In genomic region chrX:13974448-13975071, ce11 we compare ENCODE assay signal across 7 worm cellular contexts.
TF ChIP-seq lines count a peak whose summit lies in the region.

No protein-coding gene starts in this region.

TF ChIP-seq in whole organism, L1 larva, 84 proteins besides CTCF, POLR2A, EP300 and RAD21 (continues in another document):
- peak; percentile 16 for TF ChIP-seq lin-39 (tag; optimal IDR thresholded peaks at IDR 0.05; lab: Kevin White, UChicago)
- TF ChIP-seq nhr-19 (GFP tag; conservative IDR thresholded peaks at IDR 0.05; lab: Robert Waterston, UW), result peak; percentile 10; the same call in 1 of the 2 replicates
- peak; percentile 96 for TF ChIP-seq blmp-1 (tag; optimal IDR thresholded peaks at IDR 0.05; lab: Kevin White, UChicago)
- peak in 1 of 2 experiments; percentile 22 for TF ChIP-seq lin-35 (GFP tag; optimal IDR thresholded peaks at IDR 0.05; lab: Kevin White, UChicago)
- peak; percentile 49 for TF ChIP-seq rnt-1 (tag; optimal IDR thresholded peaks at IDR 0.05; lab: Kevin White, UChicago)
- no peak for TF ChIP-seq ceh-90 (tag; optimal IDR thresholded peaks at IDR 0.05; lab: Kevin White, UChicago)
- TF ChIP-seq alr-1 (tag; optimal IDR thresholded peaks at IDR 0.05; lab: Kevin White, UChicago; ENCODE audit: borderline replicate concordance), result no peak
- TF ChIP-seq nhr-71 (tag; optimal IDR thresholded peaks at IDR 0.05; lab: Kevin White, UChicago), result peak; percentile 35
- TF ChIP-seq nhr-20 (tag; optimal IDR thresholded peaks at IDR 0.05; lab: Kevin White, UChicago), result peak; percentile 65
- TF ChIP-seq ets-5 (GFP tag; IDR thresholded peaks at IDR 0.05; lab: Robert Waterston, UW), result no peak
- TF ChIP-seq ces-1 (GFP tag; optimal IDR thresholded peaks at IDR 0.05; lab: Kevin White, UChicago), result no peak
- no peak for TF ChIP-seq efl-3 (GFP tag; optimal IDR thresholded peaks at IDR 0.05; lab: Kevin White, UChicago)
- TF ChIP-seq nhr-237 (tag; optimal IDR thresholded peaks at IDR 0.05; lab: Kevin White, UChicago), result no peak

TF ChIP-seq in whole organism, L2 larva, 48 proteins besides CTCF, POLR2A, EP300 and RAD21 (continues in another document):
- no peak for TF ChIP-seq lin-11 (tag; optimal IDR thresholded peaks at IDR 0.05; lab: Kevin White, UChicago)
- no peak for TF ChIP-seq unc-55 (GFP tag; optimal IDR thresholded peaks at IDR 0.05; lab: Kevin White, UChicago)
- TF ChIP-seq lin-13 (GFP tag; optimal IDR thresholded peaks at IDR 0.05; lab: Kevin White, UChicago), result no peak
- TF ChIP-seq sem-4 (tag; optimal IDR thresholded peaks at IDR 0.05; lab: Kevin White, UChicago), result peak; percentile 37
- TF ChIP-seq ztf-4 (tag; optimal IDR thresholded peaks at IDR 0.05; lab: Kevin White, UChicago), result no peak
- no peak for TF ChIP-seq ama-1 (optimal IDR thresholded peaks at IDR 0.05; lab: Kevin White, UChicago)
- no peak for TF ChIP-seq C34F6.9 (tag; optimal IDR thresholded peaks at IDR 0.05; lab: Kevin White, UChicago)
- TF ChIP-seq dmd-4 (tag; optimal IDR thresholded peaks at IDR 0.05; lab: Kevin White, UChicago), result no peak
- TF ChIP-seq skn-1 (tag; optimal IDR thresholded peaks at IDR 0.05; lab: Kevin White, UChicago), result no peak
- peak; percentile 42 for TF ChIP-seq crh-2 (tag; optimal IDR thresholded peaks at IDR 0.05; lab: Kevin White, UChicago)
- TF ChIP-seq unc-62 (GFP tag; optimal IDR thresholded peaks at IDR 0.05; lab: Kevin White, UChicago), result peak; percentile 69
- TF ChIP-seq mbf-1 (tag; optimal IDR thresholded peaks at IDR 0.05; lab: Kevin White, UChicago), result no peak
- TF ChIP-seq nhr-129 (tag; optimal IDR thresholded peaks at IDR 0.05; lab: Kevin White, UChicago), result no peak
- TF ChIP-seq nhr-25 (tag; optimal IDR thresholded peaks at IDR 0.05; lab: Kevin White, UChicago), result peak; percentile 55

TF ChIP-seq in whole organism, L3 larva, 47 proteins besides CTCF, POLR2A, EP300 and RAD21 (continues in another document):
- TF ChIP-seq nhr-12 (tag; optimal IDR thresholded peaks at IDR 0.05; lab: Kevin White, UChicago), result no peak
- no peak for TF ChIP-seq lsy-12 (tag; optimal IDR thresholded peaks at IDR 0.05; lab: Kevin White, UChicago)
- TF ChIP-seq ZK546.5 (tag; optimal IDR thresholded peaks at IDR 0.05; lab: Kevin White, UChicago), result no peak
- peak; percentile 90 for TF ChIP-seq elt-1 (tag; optimal IDR thresholded peaks at IDR 0.05; lab: Kevin White, UChicago)
- TF ChIP-seq aly-2 (tag; optimal IDR thresholded peaks at IDR 0.05; lab: Kevin White, UChicago), result no peak
- TF ChIP-seq nhr-77 (tag; optimal IDR thresholded peaks at IDR 0.05; lab: Kevin White, UChicago), result no peak
- TF ChIP-seq nhr-28 (tag; optimal IDR thresholded peaks at IDR 0.05; lab: Kevin White, UChicago), result no peak
- TF ChIP-seq nhr-11 (tag; optimal IDR thresholded peaks at IDR 0.05; lab: Kevin White, UChicago), result no peak
- no peak for TF ChIP-seq tbx-2 (tag; optimal IDR thresholded peaks at IDR 0.05; lab: Kevin White, UChicago)
- TF ChIP-seq nhr-76 (tag; optimal IDR thresholded peaks at IDR 0.05; lab: Kevin White, UChicago), result no peak
- no peak for TF ChIP-seq egl-27 (tag; optimal IDR thresholded peaks at IDR 0.05; lab: Kevin White, UChicago)
- no peak for TF ChIP-seq ceh-9 (tag; optimal IDR thresholded peaks at IDR 0.05; lab: Kevin White, UChicago)
- TF ChIP-seq eor-1 (tag; optimal IDR thresholded peaks at IDR 0.05; lab: Kevin White, UChicago), result no peak
- no peak for TF ChIP-seq nhr-237 (tag; optimal IDR thresholded peaks at IDR 0.05; lab: Kevin White, UChicago)
- TF ChIP-seq elt-2 (tag; optimal IDR thresholded peaks at IDR 0.05; lab: Kevin White, UChicago), result peak; percentile 57

TF ChIP-seq in whole organism, L4 larva, 104 proteins besides CTCF, POLR2A, EP300 and RAD21 (continues in another document):
- TF ChIP-seq nhr-28 (tag; optimal IDR thresholded peaks at IDR 0.05; lab: Kevin White, UChicago) (peak; percentile 99), skn-1 (tag; optimal IDR thresholded peaks at IDR 0.05; lab: Kevin White, UChicago) (no peak), madf-9 (GFP tag; conservative IDR thresholded peaks at IDR 0.05; lab: Robert Waterston, UW) (no peak), vab-7 (GFP tag; IDR thresholded peaks at IDR 0.05; lab: Robert Waterston, UW) (no peak), lin-39 (tag; optimal IDR thresholded peaks at IDR 0.05; lab: Kevin White, UChicago) (no peak), nhr-10 (tag; optimal IDR thresholded peaks at IDR 0.05; lab: Kevin White, UChicago) (no peak), egl-27 (tag; optimal IDR thresholded peaks at IDR 0.05; lab: Kevin White, UChicago) (no peak), snpc-4 (tag; optimal IDR thresholded peaks at IDR 0.05; lab: Kevin White, UChicago) (no peak), mep-1 (tag; optimal IDR thresholded peaks at IDR 0.05; lab: Kevin White, UChicago) (peak; percentile 19), ceh-44 (GFP tag; IDR thresholded peaks at IDR 0.05; lab: Robert Waterston, UW) (no peak), lim-7 (GFP tag; IDR thresholded peaks at IDR 0.05; lab: Robert Waterston, UW) (no peak), egl-43 (GFP tag; IDR thresholded peaks at IDR 0.05; lab: Robert Waterston, UW) (no peak), zfp-3 (GFP tag; conservative IDR thresholded peaks at IDR 0.05; lab: Robert Waterston, UW) (no peak), ceh-20 (GFP tag; IDR thresholded peaks at IDR 0.05; lab: Robert Waterston, UW) (no peak), dve-1 (tag; optimal IDR thresholded peaks at IDR 0.05; lab: Kevin White, UChicago; ENCODE audit: insufficient read depth) (peak; percentile 41)

TF ChIP-seq in whole organism, late embryonic, 69 proteins besides CTCF, POLR2A, EP300 and RAD21:
- no peak for TF ChIP-seq K09A11.1 (tag; optimal IDR thresholded peaks at IDR 0.05; lab: Kevin White, UChicago; ENCODE audit: insufficient read depth)
- TF ChIP-seq nhr-11 (tag; optimal IDR thresholded peaks at IDR 0.05; lab: Kevin White, UChicago), result no peak
- TF ChIP-seq sox-4 (tag; optimal IDR thresholded peaks at IDR 0.05; lab: Kevin White, UChicago), result no peak
- no peak for TF ChIP-seq dve-1 (tag; optimal IDR thresholded peaks at IDR 0.05; lab: Kevin White, UChicago)
- no peak for TF ChIP-seq ets-4 (tag; optimal IDR thresholded peaks at IDR 0.05; lab: Kevin White, UChicago)
- TF ChIP-seq unc-55 (GFP tag; optimal IDR thresholded peaks at IDR 0.05; lab: Kevin White, UChicago), result peak; percentile 66
- TF ChIP-seq gmeb-2 (tag; optimal IDR thresholded peaks at IDR 0.05; lab: Kevin White, UChicago), result no peak
- TF ChIP-seq pat-9 (tag; optimal IDR thresholded peaks at IDR 0.05; lab: Kevin White, UChicago), result no peak
- TF ChIP-seq ceh-45 (GFP tag; IDR thresholded peaks at IDR 0.05; lab: Robert Waterston, UW), result no peak

TF ChIP-seq in whole organism, mixed stage, embryonic, 35 proteins besides CTCF, POLR2A, EP300 and RAD21:
- TF ChIP-seq flh-1 (GFP tag; optimal IDR thresholded peaks at IDR 0.05; lab: Kevin White, UChicago) (no peak), nhr-237 (tag; optimal IDR thresholded peaks at IDR 0.05; lab: Kevin White, UChicago) (no peak), tbx-8 (GFP tag; optimal IDR thresholded peaks at IDR 0.05; lab: Kevin White, UChicago) (no peak), sptf-1 (tag; optimal IDR thresholded peaks at IDR 0.05; lab: Kevin White, UChicago) (no peak), sem-2 (GFP tag; optimal IDR thresholded peaks at IDR 0.05; lab: Kevin White, UChicago) (no peak), elt-1 (tag; optimal IDR thresholded peaks at IDR 0.05; lab: Kevin White, UChicago; ENCODE audit: borderline replicate concordance, insufficient read depth) (peak; percentile 80), snpc-4 (tag; optimal IDR thresholded peaks at IDR 0.05; lab: Kevin White, UChicago) (no peak), ces-1 (GFP tag; optimal IDR thresholded peaks at IDR 0.05; lab: Kevin White, UChicago) (no peak), nhr-28 (tag; optimal IDR thresholded peaks at IDR 0.05; lab: Kevin White, UChicago) (no peak), bed-3 (GFP tag; optimal IDR thresholded peaks at IDR 0.05; lab: Kevin White, UChicago) (no peak), ham-2 (GFP tag; optimal IDR thresholded peaks at IDR 0.05; lab: Kevin White, UChicago) (peak; percentile 85), unc-62 (GFP tag; optimal IDR thresholded peaks at IDR 0.05; lab: Kevin White, UChicago) (peak; percentile 75)

TF ChIP-seq in whole organism, young adult, 124 proteins besides CTCF, POLR2A, EP300 and RAD21:
- TF ChIP-seq snpc-1.1 (tag; optimal IDR thresholded peaks at IDR 0.05; lab: Kevin White, UChicago; ENCODE audit: insufficient read depth), result no peak
- TF ChIP-seq nhr-80 (tag; optimal IDR thresholded peaks at IDR 0.05; lab: Kevin White, UChicago), result peak; percentile 28
- TF ChIP-seq mxl-1 (tag; optimal IDR thresholded peaks at IDR 0.05; lab: Kevin White, UChicago), result no peak
- peak; percentile 1 for TF ChIP-seq somi-1 (GFP tag; optimal IDR thresholded peaks at IDR 0.05; lab: Kevin White, UChicago)
- peak; percentile 10 for TF ChIP-seq lin-40 (tag; optimal IDR thresholded peaks at IDR 0.05; lab: Kevin White, UChicago)
